Worm (Caenorhabditis elegans) whole organism, midembryonic: ENCODE results near the gene T10D4.7.

Experiments
- T22C8.4 ChIP-seq: fragments of 200-800 bp; sonication (Bioruptor generic); IDR thresholded peaks from 2 replicates; pipeline ENCODE4 v1.3.6; 2022; ENCODE audit warnings: missing genetic modification characterization, missing compliant biosample characterization
- cog-1 ChIP-seq: sonication (generic microtip); optimal IDR thresholded peaks from 2 replicates; lab custom pipeline; 2016; ENCODE audit warnings: missing genetic modification characterization, missing compliant biosample characterization
- flt-1 ChIP-seq: fragments of 200-800 bp; sonication (Bioruptor generic); IDR thresholded peaks from 2 replicates; pipeline ENCODE4 v1.3.6; 2022; ENCODE audit warnings: missing genetic modification characterization, missing compliant biosample characterization
- klf-2 ChIP-seq: fragments of 200-800 bp; sonication (Bioruptor generic); conservative IDR thresholded peaks from 2 replicates; pipeline ENCODE4 v1.3.6; 2022; ENCODE audit warnings: missing genetic modification reagents, missing genetic modification characterization, missing compliant biosample characterization
- med-1 ChIP-seq: sonication (generic microtip); optimal IDR thresholded peaks from 2 replicates; lab custom pipeline; 2017; ENCODE audit warnings: missing genetic modification characterization, mild to moderate bottlenecking, missing compliant biosample characterization, antibody characterized with exemption, missing genetic modification reagents; ENCODE audit not compliant: insufficient read depth
- ref-1 ChIP-seq: fragments of 200-800 bp; sonication (Bioruptor generic); conservative IDR thresholded peaks from 2 replicates; pipeline ENCODE4 v1.3.6; 2022; ENCODE audit warnings: missing genetic modification reagents, missing genetic modification characterization, missing compliant biosample characterization
- tab-1 ChIP-seq: fragments of 200-800 bp; sonication (Bioruptor generic); IDR thresholded peaks from 2 replicates; pipeline ENCODE4 v1.3.6; 2022; ENCODE audit warnings: missing genetic modification characterization, missing compliant biosample characterization
- ztf-23 ChIP-seq: fragments of 200-800 bp; sonication (Bioruptor generic); IDR thresholded peaks from 2 replicates; pipeline ENCODE4 v1.3.6; 2022; ENCODE audit warnings: missing genetic modification reagents, missing genetic modification characterization, missing compliant biosample characterization
- ztf-29 ChIP-seq: fragments of 200-800 bp; sonication (Bioruptor generic); IDR thresholded peaks from 2 replicates; pipeline ENCODE4 v1.3.6; 2022; ENCODE audit warnings: missing genetic modification reagents, missing genetic modification characterization, missing compliant biosample characterization

T10D4.7 gene

ce11 chrII:3117471-3117870, at the start of gene T10D4.7:
Gene T10D4.7, plus strand, starts transcription at chrII:3117771.
- TF ChIP-seq flt-1 (GFP tag; lab: Robert Waterston, UW) (no peak), T22C8.4 (GFP tag; lab: Robert Waterston, UW) (no peak), med-1 (no peak), cog-1 (tag; lab: Kevin White, UChicago) (no peak), tab-1 (GFP tag; lab: Robert Waterston, UW) (no peak), klf-2 (GFP tag; lab: Robert Waterston, UW) (no peak), ztf-29 (GFP tag; lab: Robert Waterston, UW) (no peak), ztf-23 (GFP tag; lab: Robert Waterston, UW) (no peak), ref-1 (no peak)

ce11 chrII:3067896-3068295, 49.7 kb upstream of the T10D4.7 start:
- TF ChIP-seq med-1: no peak
- TF ChIP-seq T22C8.4 (GFP tag; lab: Robert Waterston, UW): peak; percentile 89

ce11 chrII:3068646-3069045, 48.9 kb upstream of the T10D4.7 start:
- TF ChIP-seq tab-1 (GFP tag; lab: Robert Waterston, UW) (no peak), T22C8.4 (GFP tag; lab: Robert Waterston, UW) (peak; percentile 21; the same call in 1 of the 2 replicates)

- TF ChIP-seq med-1 (no peak), flt-1 (GFP tag; lab: Robert Waterston, UW) (no peak), T22C8.4 (GFP tag; lab: Robert Waterston, UW) (peak; percentile 89), ref-1 (no peak), ztf-23 (GFP tag; lab: Robert Waterston, UW) (no peak), tab-1 (GFP tag; lab: Robert Waterston, UW) (no peak), cog-1 (tag; lab: Kevin White, UChicago) (no peak)
These were observed 47.4 kb upstream of the T10D4.7 start for ce11 chrII:3070182-3070581.

ce11 chrII:3071012-3071749, 46.4 kb upstream of the T10D4.7 start, which contains the start of gene Y25C1A.7:
Gene Y25C1A.7, minus strand, starts transcription at chrII:3071062.
- TF ChIP-seq T22C8.4 (GFP tag; lab: Robert Waterston, UW) (0 out of 2 replicates have a peak, but pooled peaks have one; percentile 15), klf-2 (GFP tag; lab: Robert Waterston, UW) (no peak), ztf-29 (GFP tag; lab: Robert Waterston, UW) (peak; percentile 13; the same call in 1 of the 2 replicates)

ce11 chrII:3076915-3077314, 40.7 kb upstream of the T10D4.7 start, which contains the start of gene Y25C1A.8:
Gene Y25C1A.8, minus strand, starts transcription at chrII:3076959.
- TF ChIP-seq tab-1 (GFP tag; lab: Robert Waterston, UW) (no peak), ztf-29 (GFP tag; lab: Robert Waterston, UW) (no peak), ref-1 (no peak), med-1 (no peak), T22C8.4 (GFP tag; lab: Robert Waterston, UW) (no peak), flt-1 (GFP tag; lab: Robert Waterston, UW) (peak; percentile 64; the same call in 1 of the 2 replicates), ztf-23 (GFP tag; lab: Robert Waterston, UW) (peak; percentile 63), klf-2 (GFP tag; lab: Robert Waterston, UW) (no peak), cog-1 (tag; lab: Kevin White, UChicago) (peak; percentile 57)

ce11 chrII:3078496-3078895, 39.1 kb upstream of the T10D4.7 start, which contains the start of gene copb-1:
Gene copb-1, plus strand, starts transcription at chrII:3078796.
- no peak for TF ChIP-seq ztf-29 (GFP tag; lab: Robert Waterston, UW)
- no peak for TF ChIP-seq klf-2 (GFP tag; lab: Robert Waterston, UW)
- no peak for TF ChIP-seq cog-1 (tag; lab: Kevin White, UChicago)

- TF ChIP-seq ref-1 (no peak), cog-1 (tag; lab: Kevin White, UChicago) (no peak), T22C8.4 (GFP tag; lab: Robert Waterston, UW) (no peak), ztf-29 (GFP tag; lab: Robert Waterston, UW) (no peak), ztf-23 (GFP tag; lab: Robert Waterston, UW) (no peak), tab-1 (GFP tag; lab: Robert Waterston, UW) (no peak), med-1 (no peak), klf-2 (GFP tag; lab: Robert Waterston, UW) (no peak), flt-1 (GFP tag; lab: Robert Waterston, UW) (no peak)
These were observed 30.4 kb upstream of the T10D4.7 start for ce11 chrII:3087134-3087533.

- TF ChIP-seq T22C8.4 (GFP tag; lab: Robert Waterston, UW) (no peak), klf-2 (GFP tag; lab: Robert Waterston, UW) (no peak)
These were observed 26.3 kb upstream of the T10D4.7 start, which contains the start of gene srg-21 for ce11 chrII:3091268-3091667. Gene srg-21, minus strand, starts transcription at chrII:3091368.

- TF ChIP-seq ref-1 (no peak), med-1 (no peak), ztf-29 (GFP tag; lab: Robert Waterston, UW) (no peak), T22C8.4 (GFP tag; lab: Robert Waterston, UW) (no peak), klf-2 (GFP tag; lab: Robert Waterston, UW) (no peak), ztf-23 (GFP tag; lab: Robert Waterston, UW) (no peak), flt-1 (GFP tag; lab: Robert Waterston, UW) (no peak), tab-1 (GFP tag; lab: Robert Waterston, UW) (no peak), cog-1 (tag; lab: Kevin White, UChicago) (no peak)
These were observed 24.2 kb upstream of the T10D4.7 start, which contains the start of gene srg-22 for ce11 chrII:3093352-3093751. Gene srg-22, minus strand, starts transcription at chrII:3093452.
